Worm (Caenorhabditis elegans) whole organism, L4/young adult: ENCODE measurements around the gene dlst-1.

Experiments used
- W03F9.2 ChIP-seq: fragments of 150-350 bp; optimal IDR thresholded peaks from 2 replicates; lab custom pipeline; 2014; ENCODE audit warnings: missing biosample characterization, missing genetic modification characterization
- dao-5 ChIP-seq: sonication (generic microtip); optimal IDR thresholded peaks from 2 replicates; lab custom pipeline; 2016; ENCODE audit warnings: missing genotype, missing genetic modification characterization, moderate library complexity, missing compliant biosample characterization
- him-1 ChIP-seq: sonication (generic microtip); optimal IDR thresholded peaks from 2 replicates; lab custom pipeline; 2016; ENCODE audit warnings: missing genotype, missing genetic modification reagents, missing genetic modification characterization, missing compliant biosample characterization

Gene dlst-1

DNA sequence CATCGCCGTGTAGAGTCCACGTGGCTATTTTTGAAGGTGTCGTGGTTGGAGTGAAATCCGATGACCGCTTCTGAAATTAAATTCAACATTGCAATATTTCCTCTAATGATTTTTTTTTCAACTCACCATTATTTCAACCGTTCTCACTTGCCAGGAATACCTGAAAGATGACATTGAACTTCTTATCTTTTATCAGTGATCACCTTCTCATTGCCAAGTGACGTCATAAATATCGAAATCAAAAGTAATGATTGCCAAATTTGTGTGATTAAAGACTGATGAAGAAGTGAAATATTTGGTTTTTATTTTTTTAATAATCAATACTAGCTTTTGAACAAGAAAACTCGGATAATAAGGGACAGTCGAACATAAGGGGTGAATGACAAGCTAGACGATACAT, 2.1 kb downstream of the dlst-1 start, which contains the start of gene W02F12.4:
Gene W02F12.4, minus strand, starts transcription at position 164 of the 400 bp plus-strand sequence.
- TF ChIP-seq him-1 (tag; lab: Kevin White, UChicago) = no peak
- TF ChIP-seq dao-5 (tag; lab: Kevin White, UChicago) = no peak
- TF ChIP-seq W03F9.2 (tag; lab: Kevin White, UChicago) = no peak

DNA sequence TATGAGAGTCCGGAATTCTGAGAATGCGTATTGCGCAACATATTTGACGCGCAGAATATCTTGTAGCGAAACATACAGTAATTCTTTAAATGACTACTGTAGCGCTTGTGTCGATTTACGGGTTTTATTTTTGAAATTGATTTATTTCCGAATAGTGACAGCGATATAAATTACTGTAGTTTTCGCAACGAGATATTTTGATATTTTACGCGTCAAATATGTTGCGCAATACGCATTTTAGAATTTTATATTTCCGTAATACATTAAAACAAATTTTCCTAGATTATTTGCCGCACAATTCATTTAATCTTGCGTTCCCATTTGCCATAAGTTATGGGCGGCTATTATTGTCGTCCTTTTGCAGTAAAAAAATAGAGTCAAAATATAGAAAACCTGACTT, 3.5 kb downstream of the dlst-1 start:
- TF ChIP-seq dao-5 (tag; lab: Kevin White, UChicago) (no peak), him-1 (tag; lab: Kevin White, UChicago) (no peak), W03F9.2 (tag; lab: Kevin White, UChicago) (no peak)

DNA sequence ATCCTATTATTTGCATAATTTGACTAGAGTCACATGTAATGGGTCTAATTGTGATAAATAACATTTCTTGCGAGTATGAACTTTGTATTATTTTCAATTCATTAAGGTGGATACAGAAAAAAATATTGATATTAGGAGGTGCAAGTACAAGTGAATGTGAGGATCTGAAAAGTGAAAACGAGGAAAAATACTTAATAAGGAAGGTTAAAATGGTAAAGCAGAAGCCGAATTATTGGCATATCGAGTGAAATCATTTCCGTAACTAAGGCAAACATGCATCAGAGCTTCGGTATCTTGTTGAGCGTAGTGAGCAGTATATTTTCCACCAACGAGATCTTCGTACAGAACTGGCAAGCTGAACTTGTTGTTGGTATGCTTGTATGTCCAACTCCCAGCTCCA, 4.4 kb downstream of the dlst-1 start:
- TF ChIP-seq W03F9.2 (tag; lab: Kevin White, UChicago) (no peak), him-1 (tag; lab: Kevin White, UChicago) (no peak), dao-5 (tag; lab: Kevin White, UChicago) (no peak)

DNA sequence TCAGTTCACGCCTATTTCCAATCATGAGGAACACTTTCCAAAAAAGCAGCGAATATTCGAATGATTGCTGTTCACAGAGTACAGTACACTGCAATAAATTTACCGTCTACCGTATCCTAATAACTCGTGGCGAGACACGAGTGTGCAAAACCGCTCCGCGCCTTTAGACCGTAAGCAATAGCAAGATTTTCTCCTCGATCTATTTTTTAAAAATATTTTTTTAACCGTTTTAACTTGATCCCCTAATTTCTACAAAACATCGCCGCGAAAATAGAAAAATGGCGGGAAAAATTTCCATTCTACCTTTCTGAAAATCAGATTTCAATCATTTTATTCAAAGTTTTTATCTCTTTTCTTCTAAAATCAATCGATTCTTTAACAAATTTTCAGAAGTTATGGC, 6.2 kb downstream of the dlst-1 start, which contains the start of gene era-1:
Gene era-1, plus strand, starts transcription at position 366 of the 400 bp plus-strand sequence.
- TF ChIP-seq W03F9.2 (tag; lab: Kevin White, UChicago) = no peak

DNA sequence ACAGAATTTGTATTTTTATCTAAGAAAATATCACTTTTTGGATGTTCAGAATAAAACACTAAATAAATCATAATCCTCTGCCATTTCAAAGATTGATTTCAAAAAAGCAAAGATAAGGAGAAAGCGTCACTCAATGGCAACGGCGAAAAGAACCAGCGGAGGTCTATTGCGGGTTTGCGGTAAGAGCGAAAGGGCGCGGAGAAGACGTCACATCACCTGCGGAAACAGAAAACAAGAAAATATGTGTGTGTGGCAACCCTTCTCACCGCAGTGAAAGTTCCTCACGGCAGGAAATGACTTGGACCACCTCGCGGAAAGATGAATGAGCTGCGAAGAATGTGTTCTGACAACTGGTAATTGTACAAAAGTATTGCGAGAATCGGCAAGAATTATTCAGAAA, 9.1 kb downstream of the dlst-1 start:
- TF ChIP-seq him-1 (tag; lab: Kevin White, UChicago) = no peak
- no peak for TF ChIP-seq W03F9.2 (tag; lab: Kevin White, UChicago)
- no peak for TF ChIP-seq dao-5 (tag; lab: Kevin White, UChicago)

ce11 chrV:6699021-6699420, 9.9 kb downstream of the dlst-1 start:
- TF ChIP-seq dao-5 (tag; lab: Kevin White, UChicago) (no peak), W03F9.2 (tag; lab: Kevin White, UChicago) (no peak), him-1 (tag; lab: Kevin White, UChicago) (no peak)

DNA sequence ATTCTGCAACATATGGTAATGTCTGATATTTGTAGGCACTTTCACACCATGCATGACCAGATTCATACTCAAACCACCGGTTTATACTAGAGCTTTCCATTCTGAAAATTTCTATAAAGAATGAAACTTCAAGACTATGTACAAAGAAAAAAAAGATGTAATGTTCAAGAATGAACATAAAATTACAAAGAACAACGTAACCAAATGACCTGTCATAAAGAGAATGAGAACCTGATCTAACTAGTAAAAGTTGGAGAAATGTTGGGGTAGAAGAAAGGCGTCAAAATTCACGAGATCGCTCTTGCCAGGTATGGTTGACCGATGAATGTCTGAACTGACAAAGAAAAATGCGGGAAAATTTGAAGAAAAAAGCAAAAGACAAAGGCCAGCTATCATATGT, 11.3 kb downstream of the dlst-1 start, which contains the start of gene W02F12.2:
Gene W02F12.2, minus strand, starts transcription at position 101 of the 400 bp plus-strand sequence.
- TF ChIP-seq W03F9.2 (tag; lab: Kevin White, UChicago) = no peak
- TF ChIP-seq dao-5 (tag; lab: Kevin White, UChicago) = no peak
- no peak for TF ChIP-seq him-1 (tag; lab: Kevin White, UChicago)

DNA sequence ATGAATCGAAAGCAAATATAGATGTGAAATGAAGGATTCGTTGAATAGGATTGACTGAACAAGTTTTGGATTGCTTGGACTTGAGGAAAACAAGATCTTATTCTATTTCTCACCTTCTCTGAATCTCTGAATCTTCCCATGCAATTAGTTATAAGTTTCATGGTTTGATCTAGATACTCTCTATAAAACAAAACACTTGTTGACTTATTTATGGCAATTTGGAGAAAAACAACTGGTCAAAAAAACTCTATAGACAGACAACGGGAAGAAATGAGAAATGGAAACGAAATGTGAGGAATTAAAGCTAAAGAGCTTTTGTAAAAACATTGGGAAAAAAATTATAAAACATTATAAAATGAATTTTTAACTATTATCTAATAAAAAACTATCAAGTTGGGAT, 14.2 kb downstream of the dlst-1 start, which contains the start of gene W02F12.8:
Gene W02F12.8, minus strand, starts transcription at position 101 of the 400 bp plus-strand sequence.
- TF ChIP-seq dao-5 (tag; lab: Kevin White, UChicago) (no peak), him-1 (tag; lab: Kevin White, UChicago) (no peak), W03F9.2 (tag; lab: Kevin White, UChicago) (no peak)

- no peak for TF ChIP-seq dao-5 (tag; lab: Kevin White, UChicago)
- no peak for TF ChIP-seq W03F9.2 (tag; lab: Kevin White, UChicago)
- TF ChIP-seq him-1 (tag; lab: Kevin White, UChicago) = no peak
Measured at ce11 chrV:6691813-6692351, 17.0 kb downstream of the dlst-1 start, which contains the start of gene mtl-1. Gene mtl-1 (minus strand): TSS chrV:6691863.

- no peak for TF ChIP-seq W03F9.2 (tag; lab: Kevin White, UChicago)
- no peak for TF ChIP-seq him-1 (tag; lab: Kevin White, UChicago)
- no peak for TF ChIP-seq dao-5 (tag; lab: Kevin White, UChicago)
Measured at ce11 chrV:6690075-6690474, 18.8 kb downstream of the dlst-1 start.

DNA sequence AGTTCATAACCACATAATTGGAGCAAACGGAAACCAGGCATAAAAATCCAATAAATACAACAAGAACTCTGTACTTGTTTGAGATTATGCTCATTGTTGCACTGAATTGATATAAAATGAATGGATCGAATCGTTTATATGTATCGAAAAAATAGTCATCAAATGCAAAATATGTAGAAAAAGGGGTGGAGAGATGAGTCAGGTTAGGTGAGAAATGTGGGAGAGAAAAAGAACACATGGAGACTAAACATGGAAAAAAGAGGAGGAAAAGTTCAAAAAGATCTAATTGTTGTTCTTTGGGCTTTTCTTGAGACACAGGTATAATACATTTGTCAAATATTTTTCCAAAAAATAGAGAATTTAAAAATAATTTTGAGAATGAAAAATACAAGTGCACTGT, 20.5 kb downstream of the dlst-1 start, which contains the start of gene K11G9.5:
Gene K11G9.5, minus strand, starts transcription at position 101 of the 400 bp plus-strand sequence.
- TF ChIP-seq W03F9.2 (tag; lab: Kevin White, UChicago) = no peak
- no peak for TF ChIP-seq him-1 (tag; lab: Kevin White, UChicago)
- TF ChIP-seq dao-5 (tag; lab: Kevin White, UChicago) = no peak

DNA sequence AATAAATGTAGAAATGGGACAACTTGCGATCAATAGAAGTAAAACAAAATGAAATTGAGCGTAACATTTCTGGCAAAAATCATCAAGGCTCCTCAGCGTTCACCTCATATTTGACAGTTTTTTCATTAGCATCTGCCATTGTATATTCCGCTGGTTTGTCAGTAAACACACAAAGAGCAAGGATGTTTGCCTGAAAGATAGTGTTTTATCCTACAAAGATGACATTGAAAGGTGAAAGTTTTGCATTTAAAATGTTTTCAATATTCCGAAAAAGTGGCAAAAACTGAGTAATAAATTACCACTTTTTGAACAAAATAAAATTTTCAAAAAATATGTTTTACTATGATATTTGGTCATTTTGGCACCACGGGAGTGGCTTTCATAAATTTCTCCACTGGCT, 22.9 kb downstream of the dlst-1 start:
- no peak for TF ChIP-seq dao-5 (tag; lab: Kevin White, UChicago)
- no peak for TF ChIP-seq W03F9.2 (tag; lab: Kevin White, UChicago)
- no peak for TF ChIP-seq him-1 (tag; lab: Kevin White, UChicago)

- TF ChIP-seq dao-5 (tag; lab: Kevin White, UChicago) = no peak
- TF ChIP-seq W03F9.2 (tag; lab: Kevin White, UChicago) = no peak
- TF ChIP-seq him-1 (tag; lab: Kevin White, UChicago) = no peak
Measured at ce11 chrV:6685499-6685898, 23.4 kb downstream of the dlst-1 start.

DNA sequence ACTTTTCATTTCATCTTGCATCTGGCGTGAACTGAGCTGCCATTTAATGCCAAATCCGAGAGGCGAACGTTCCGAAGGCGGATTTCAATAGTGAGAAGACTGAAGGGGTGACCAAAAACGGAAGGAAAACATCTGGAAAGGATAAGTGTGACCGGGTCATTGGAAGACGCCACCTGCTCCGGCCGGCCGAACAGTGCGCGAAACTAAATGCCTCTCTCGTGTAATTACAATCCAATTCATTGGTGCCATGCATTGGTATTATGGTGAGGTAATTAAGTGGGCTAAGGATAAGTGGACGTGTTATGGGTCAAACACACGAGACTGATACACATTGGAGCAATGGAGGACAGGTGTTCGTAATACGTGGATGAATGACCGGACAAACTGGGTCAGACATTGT, 24.4 kb downstream of the dlst-1 start:
- no peak for TF ChIP-seq him-1 (tag; lab: Kevin White, UChicago)
- TF ChIP-seq dao-5 (tag; lab: Kevin White, UChicago) = no peak
- no peak for TF ChIP-seq W03F9.2 (tag; lab: Kevin White, UChicago)
